Fruit fly (Drosophila melanogaster) whole organism: Measurements from ENCODE around the gene eca.

Source experiments
- Dll ChIP-seq: fragments of >200 bp; optimal IDR thresholded peaks from 2 replicates; lab custom pipeline; 2017
- pan ChIP-seq: fragments of >200 bp; optimal IDR thresholded peaks from 2 replicates; lab custom pipeline; 2017
- psq ChIP-seq: fragments of >200 bp; optimal IDR thresholded peaks from 2 replicates; lab custom pipeline; 2017
- usp ChIP-seq: fragments of >200 bp; optimal IDR thresholded peaks from 2 replicates; lab custom pipeline; 2017; ENCODE audit warnings: missing biosample characterization, missing genetic modification characterization, mixed read lengths

- no peak for TF ChIP-seq usp (GFP tag; lab: Kevin White, UChicago)
- no peak for TF ChIP-seq pan
- no peak for TF ChIP-seq psq (lab: Kevin White, UChicago)
- TF ChIP-seq Dll: no peak
Observed at dm6 chr3R:9646104-9646707, 39.1 kb downstream of the eca start, which contains the start of gene Fst.
